Worm (Caenorhabditis elegans) whole organism, late embryonic: ENCODE data around the gene ccdc-47.
A peak's percentile ranks its signal among the peaks of the same experiment; 100 is the strongest.

Experiments
- C08G9.2 ChIP-seq: sonication (generic microtip); optimal IDR thresholded peaks from 2 replicates; lab custom pipeline; 2016; ENCODE audit warnings: mild to moderate bottlenecking, missing genetic modification characterization, moderate library complexity, missing compliant biosample characterization
- K02D7.2 ChIP-seq: sonication (generic microtip); optimal IDR thresholded peaks from 2 replicates; lab custom pipeline; 2017; ENCODE audit warnings: mild to moderate bottlenecking, missing genetic modification characterization, missing compliant biosample characterization
- T23F11.4 ChIP-seq: fragments of 200-800 bp; sonication (Bioruptor generic); optimal IDR thresholded peaks from 2 replicates; lab custom pipeline; 2018; ENCODE audit warnings: mild to moderate bottlenecking, missing genetic modification characterization, missing compliant biosample characterization
- ceh-14 ChIP-seq: sonication (generic microtip); optimal IDR thresholded peaks from 2 replicates; lab custom pipeline; 2016; ENCODE audit warnings: missing genotype, missing genetic modification characterization, missing compliant biosample characterization
- ceh-18 ChIP-seq: sonication (generic microtip); optimal IDR thresholded peaks from 2 replicates; lab custom pipeline; 2016; ENCODE audit warnings: missing genetic modification characterization, missing compliant biosample characterization
- ceh-2 ChIP-seq: sonication (generic microtip); optimal IDR thresholded peaks from 2 replicates; lab custom pipeline; 2016; ENCODE audit warnings: missing genotype, missing genetic modification characterization, missing compliant biosample characterization
- ceh-22 ChIP-seq: sonication (generic microtip); optimal IDR thresholded peaks from 2 replicates; lab custom pipeline; 2017; ENCODE audit warnings: missing biosample characterization, missing genetic modification characterization
- ceh-24 ChIP-seq: sonication (generic microtip); optimal IDR thresholded peaks from 2 replicates; lab custom pipeline; 2016; ENCODE audit warnings: mild to moderate bottlenecking, missing genetic modification characterization, missing compliant biosample characterization
- ceh-31 ChIP-seq: sonication (generic microtip); optimal IDR thresholded peaks from 2 replicates; lab custom pipeline; 2016; ENCODE audit warnings: missing genetic modification characterization, missing compliant biosample characterization
- ceh-48 ChIP-seq: sonication (generic microtip); optimal IDR thresholded peaks from 2 replicates; lab custom pipeline; 2016; ENCODE audit warnings: missing genetic modification characterization, inconsistent platforms, missing compliant biosample characterization
- ceh-6 ChIP-seq: fragments of 200-800 bp; sonication (Bioruptor generic); optimal IDR thresholded peaks from 2 replicates; lab custom pipeline; 2018; ENCODE audit warnings: mild to moderate bottlenecking, missing genetic modification characterization, missing compliant biosample characterization
- ceh-9 ChIP-seq: sonication (generic microtip); optimal IDR thresholded peaks from 2 replicates; lab custom pipeline; 2016; ENCODE audit warnings: mild to moderate bottlenecking, missing genetic modification characterization, inconsistent platforms, missing compliant biosample characterization
- dmd-4 ChIP-seq: sonication (generic microtip); optimal IDR thresholded peaks from 2 replicates; lab custom pipeline; 2016; ENCODE audit warnings: borderline replicate concordance, missing genetic modification characterization, missing compliant biosample characterization
- dve-1 ChIP-seq: sonication (generic microtip); optimal IDR thresholded peaks from 2 replicates; lab custom pipeline; 2017; ENCODE audit warnings: antibody characterized with exemption, mild to moderate bottlenecking, missing genetic modification characterization, missing compliant biosample characterization
- elt-2 ChIP-seq: sonication (generic microtip); optimal IDR thresholded peaks from 2 replicates; lab custom pipeline; 2016; ENCODE audit warnings: missing genetic modification reagents, missing genetic modification characterization, missing compliant biosample characterization
- elt-4 ChIP-seq: sonication (generic microtip); optimal IDR thresholded peaks from 2 replicates; lab custom pipeline; 2016; ENCODE audit warnings: missing genetic modification characterization, missing compliant biosample characterization
- ets-4 ChIP-seq: sonication (generic microtip); optimal IDR thresholded peaks from 2 replicates; lab custom pipeline; 2016; ENCODE audit warnings: missing genetic modification characterization, missing compliant biosample characterization
- eyg-1 ChIP-seq: sonication (generic microtip); optimal IDR thresholded peaks from 2 replicates; lab custom pipeline; 2016; ENCODE audit warnings: missing genotype, missing genetic modification characterization, missing compliant biosample characterization
- fax-1 ChIP-seq: sonication (generic microtip); optimal IDR thresholded peaks from 2 replicates; lab custom pipeline; 2016; ENCODE audit warnings: missing genotype, missing genetic modification characterization, missing compliant biosample characterization
- hlh-13 ChIP-seq: fragments of 200-800 bp; sonication (Bioruptor generic); optimal IDR thresholded peaks from 2 replicates; lab custom pipeline; 2018; ENCODE audit warnings: mild to moderate bottlenecking, missing genetic modification characterization, missing compliant biosample characterization
- hlh-30 ChIP-seq: sonication (generic microtip); optimal IDR thresholded peaks from 2 replicates; lab custom pipeline; 2017; ENCODE audit warnings: antibody characterized with exemption, missing genetic modification characterization, missing compliant biosample characterization; ENCODE audit not compliant: insufficient read depth
- hlh-8 ChIP-seq: sonication (generic microtip); optimal IDR thresholded peaks from 2 replicates; lab custom pipeline; 2016; ENCODE audit warnings: missing genotype, missing genetic modification characterization, missing compliant biosample characterization
- mec-3 ChIP-seq: sonication (generic microtip); optimal IDR thresholded peaks from 2 replicates; lab custom pipeline; 2016; ENCODE audit warnings: borderline replicate concordance, missing genetic modification characterization, missing compliant biosample characterization
- nhr-232 ChIP-seq: sonication (generic microtip); optimal IDR thresholded peaks from 2 replicates; lab custom pipeline; 2016; ENCODE audit warnings: missing genetic modification characterization, missing compliant biosample characterization
- npax-4 ChIP-seq: sonication (generic microtip); optimal IDR thresholded peaks from 2 replicates; lab custom pipeline; 2016; ENCODE audit warnings: missing genetic modification characterization, missing compliant biosample characterization
- odd-2 ChIP-seq: sonication (generic microtip); optimal IDR thresholded peaks from 2 replicates; lab custom pipeline; 2017; ENCODE audit warnings: antibody characterized with exemption, mild to moderate bottlenecking, missing genetic modification characterization, missing compliant biosample characterization
- pag-3 ChIP-seq: sonication (generic microtip); optimal IDR thresholded peaks from 2 replicates; lab custom pipeline; 2016; ENCODE audit warnings: missing compliant biosample characterization, missing genetic modification characterization, borderline replicate concordance
- pat-9 ChIP-seq: fragments of 200-800 bp; sonication (Bioruptor generic); optimal IDR thresholded peaks from 2 replicates; lab custom pipeline; 2018; ENCODE audit warnings: mild to moderate bottlenecking, missing genetic modification characterization, moderate library complexity, missing compliant biosample characterization
- pha-2 ChIP-seq: sonication (generic microtip); optimal IDR thresholded peaks from 2 replicates; lab custom pipeline; 2017; ENCODE audit warnings: mild to moderate bottlenecking, missing genetic modification characterization, missing compliant biosample characterization
- pros-1 ChIP-seq: fragments of 150-350 bp; optimal IDR thresholded peaks from 2 replicates; lab custom pipeline; 2014; ENCODE audit warnings: missing biosample characterization, missing genetic modification reagents, missing genetic modification characterization
- rnt-1 ChIP-seq: sonication (generic microtip); optimal IDR thresholded peaks from 2 replicates; lab custom pipeline; 2016; ENCODE audit warnings: missing genetic modification characterization, missing compliant biosample characterization
- sox-4 ChIP-seq: sonication (generic microtip); optimal IDR thresholded peaks from 2 replicates; lab custom pipeline; 2017; ENCODE audit warnings: mild to moderate bottlenecking, missing genetic modification characterization, inconsistent platforms, missing compliant biosample characterization
- syd-9 ChIP-seq: sonication (generic microtip); optimal IDR thresholded peaks from 2 replicates; lab custom pipeline; 2016; ENCODE audit warnings: mild to moderate bottlenecking, missing genetic modification characterization, moderate library complexity, missing compliant biosample characterization
- tbx-2 ChIP-seq: sonication (generic microtip); optimal IDR thresholded peaks from 2 replicates; lab custom pipeline; 2016; ENCODE audit warnings: missing genetic modification characterization, missing compliant biosample characterization
- ttx-3 ChIP-seq: sonication (generic microtip); optimal IDR thresholded peaks from 2 replicates; lab custom pipeline; 2016; ENCODE audit warnings: missing genetic modification reagents, missing genetic modification characterization, missing compliant biosample characterization
- unc-42 ChIP-seq: sonication (generic microtip); optimal IDR thresholded peaks from 2 replicates; lab custom pipeline; 2016; ENCODE audit warnings: missing genotype, missing genetic modification characterization, missing compliant biosample characterization
- unc-86 ChIP-seq: sonication (generic microtip); optimal IDR thresholded peaks from 2 replicates; lab custom pipeline; 2016; ENCODE audit warnings: missing genetic modification characterization, missing compliant biosample characterization

Gene ccdc-47

DNA sequence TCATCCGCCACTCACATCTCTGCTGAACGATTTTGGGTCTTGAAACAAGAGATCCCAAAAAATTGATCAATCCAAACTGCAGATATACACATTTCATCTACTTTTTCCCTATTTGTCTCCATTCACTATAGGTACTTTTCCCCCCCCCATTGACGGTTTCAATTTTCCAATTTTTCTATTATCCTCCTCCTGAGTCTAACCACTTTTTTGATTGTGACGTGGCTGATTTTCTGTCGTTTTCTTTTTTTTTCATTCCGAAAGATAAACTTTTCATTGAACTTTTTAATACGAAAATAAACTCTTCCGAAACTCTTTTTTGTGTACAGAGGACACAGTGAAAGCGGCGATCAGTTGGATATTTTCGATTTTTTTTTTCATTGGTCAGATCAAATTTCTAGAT lies 41.1 kb downstream of the ccdc-47 start:
- no peak for TF ChIP-seq pag-3 (tag; lab: Kevin White, UChicago)
- no peak for TF ChIP-seq syd-9 (tag; lab: Kevin White, UChicago)
- TF ChIP-seq elt-4 (tag; lab: Kevin White, UChicago), result no peak
- no peak for TF ChIP-seq ceh-18 (tag; lab: Kevin White, UChicago)
- no peak for TF ChIP-seq pha-2
- no peak for TF ChIP-seq dmd-4 (tag; lab: Kevin White, UChicago)
- no peak for TF ChIP-seq unc-86 (tag; lab: Kevin White, UChicago)
- TF ChIP-seq unc-42 (tag; lab: Kevin White, UChicago), result no peak
- TF ChIP-seq hlh-8, result no peak
- TF ChIP-seq eyg-1 (tag; lab: Kevin White, UChicago), result no peak
- TF ChIP-seq ceh-2, result no peak
- TF ChIP-seq ttx-3 (tag; lab: Kevin White, UChicago), result no peak
- TF ChIP-seq pros-1 (tag; lab: Kevin White, UChicago), result no peak
- no peak for TF ChIP-seq hlh-13

DNA sequence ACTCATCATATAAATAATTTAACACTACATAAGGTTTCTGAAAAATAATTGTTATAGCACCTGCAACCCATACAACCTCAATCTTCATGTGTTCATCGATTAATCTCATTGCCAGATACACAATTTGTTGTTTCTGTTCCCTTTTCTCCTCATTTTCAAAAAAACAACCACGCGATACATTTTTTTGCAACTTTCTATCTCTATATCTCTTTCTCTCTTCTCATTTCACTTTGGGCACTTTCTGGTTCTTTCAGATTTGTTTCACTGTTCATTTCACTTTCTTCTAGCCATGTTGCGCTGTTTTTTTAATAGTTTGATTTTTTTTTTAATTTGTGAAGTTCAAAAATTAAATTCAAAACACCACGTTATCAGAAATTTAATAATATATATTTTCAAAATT lies 42.4 kb downstream of the ccdc-47 start:
- TF ChIP-seq dve-1 (tag; lab: Kevin White, UChicago), result no peak
- TF ChIP-seq ets-4 (tag; lab: Kevin White, UChicago), result no peak
- TF ChIP-seq mec-3 (tag; lab: Kevin White, UChicago), result no peak
- TF ChIP-seq pag-3 (tag; lab: Kevin White, UChicago), result no peak
- no peak for TF ChIP-seq ceh-6 (GFP tag; lab: Kevin White, UChicago)
- no peak for TF ChIP-seq odd-2 (tag; lab: Kevin White, UChicago)
- TF ChIP-seq sox-4 (tag; lab: Kevin White, UChicago), result no peak
- TF ChIP-seq T23F11.4 (GFP tag; lab: Kevin White, UChicago), result no peak
- no peak for TF ChIP-seq fax-1 (tag; lab: Kevin White, UChicago)
- TF ChIP-seq ceh-48 (tag; lab: Kevin White, UChicago), result no peak
- no peak for TF ChIP-seq pat-9 (tag; lab: Kevin White, UChicago)
- TF ChIP-seq tbx-2 (tag; lab: Kevin White, UChicago), result no peak

ce11 chrIII:3959987-3960386 lies 43.2 kb downstream of the ccdc-47 start, which contains the start of gene R10E9.3:
R10E9.3 (plus strand) TSS chrIII:3960221.
- no peak for TF ChIP-seq C08G9.2 (tag; lab: Kevin White, UChicago)
- TF ChIP-seq ceh-22 (tag; lab: Kevin White, UChicago), result no peak
- no peak for TF ChIP-seq ceh-14 (tag; lab: Kevin White, UChicago)
- TF ChIP-seq hlh-30, result peak; percentile 31
- TF ChIP-seq rnt-1 (tag; lab: Kevin White, UChicago), result no peak
- no peak for TF ChIP-seq fax-1 (tag; lab: Kevin White, UChicago)
- no peak for TF ChIP-seq npax-4 (tag; lab: Kevin White, UChicago)
- TF ChIP-seq ceh-6 (GFP tag; lab: Kevin White, UChicago), result no peak
- peak; percentile 34 for TF ChIP-seq elt-2 (tag; lab: Kevin White, UChicago)
- TF ChIP-seq ttx-3 (tag; lab: Kevin White, UChicago), result no peak
- no peak for TF ChIP-seq ceh-9 (tag; lab: Kevin White, UChicago)
- no peak for TF ChIP-seq sox-4 (tag; lab: Kevin White, UChicago)
- no peak for TF ChIP-seq ceh-31
- no peak for TF ChIP-seq K02D7.2 (tag; lab: Kevin White, UChicago)
- TF ChIP-seq hlh-13, result no peak
- no peak for TF ChIP-seq dve-1 (tag; lab: Kevin White, UChicago)
- no peak for TF ChIP-seq ceh-24 (tag; lab: Kevin White, UChicago)
- no peak for TF ChIP-seq nhr-232 (tag; lab: Kevin White, UChicago)
